Fruit fly (Drosophila melanogaster) whole organism, pupa: Measurements from ENCODE around the gene dec.

Source experiments
- CG10348 ChIP-seq: fragments of 200-800 bp; sonication (Bioruptor generic); IDR thresholded peaks from 2 replicates; pipeline ENCODE4 v1.3.6; 2022; ENCODE audit warnings: missing biosample characterization, missing genetic modification characterization
- CG12605 ChIP-seq: fragments of 200-800 bp; sonication (Bioruptor generic); IDR thresholded peaks from 2 replicates; pipeline ENCODE4 v1.3.6; 2022; ENCODE audit warnings: missing biosample characterization, missing genetic modification characterization
- CG13204 ChIP-seq: fragments of 200-800 bp; sonication (Bioruptor generic); optimal IDR thresholded peaks from 2 replicates; lab custom pipeline; 2018; ENCODE audit warnings: missing biosample characterization, mild to moderate bottlenecking, missing genetic modification characterization, moderate library complexity
- CG14655 ChIP-seq: fragments of 200-800 bp; sonication (Bioruptor generic); optimal IDR thresholded peaks from 3 replicates; lab custom pipeline; 2017; ENCODE audit warnings: mild to moderate bottlenecking, missing biosample characterization, missing genetic modification reagents, missing genetic modification characterization
- CG15710 ChIP-seq: fragments of 200-800 bp; sonication (Bioruptor generic); optimal IDR thresholded peaks from 2 replicates; lab custom pipeline; 2018; ENCODE audit warnings: missing biosample characterization, mild to moderate bottlenecking, missing genetic modification characterization, moderate library complexity
- CG17806 ChIP-seq: fragments of 200-800 bp; sonication (Bioruptor generic); optimal IDR thresholded peaks from 2 replicates; lab custom pipeline; 2018; ENCODE audit warnings: missing biosample characterization, mild to moderate bottlenecking, missing genetic modification characterization, moderate library complexity
- CG32121 ChIP-seq: fragments of 200-800 bp; sonication (Bioruptor generic); IDR thresholded peaks from 2 replicates; pipeline ENCODE4 v1.3.6; 2022; ENCODE audit warnings: missing biosample characterization, missing genetic modification characterization
- CG34367 ChIP-seq: fragments of 200-800 bp; sonication (Bioruptor generic); optimal IDR thresholded peaks from 2 replicates; lab custom pipeline; 2018; ENCODE audit warnings: missing biosample characterization, mild to moderate bottlenecking, missing genetic modification characterization
- CG4496 ChIP-seq: fragments of 200-800 bp; sonication (Bioruptor generic); IDR thresholded peaks from 3 replicates; pipeline ENCODE4 v1.3.6; 2022; ENCODE audit warnings: missing biosample characterization, missing genetic modification characterization
- CG8159 ChIP-seq: fragments of 200-800 bp; sonication (Bioruptor generic); optimal IDR thresholded peaks from 3 replicates; lab custom pipeline; 2018; ENCODE audit warnings: missing biosample characterization, mild to moderate bottlenecking, missing genetic modification characterization, moderate library complexity
- CG8301 ChIP-seq: fragments of 200-800 bp; sonication (Bioruptor generic); optimal IDR thresholded peaks from 2 replicates; lab custom pipeline; 2018; ENCODE audit warnings: missing biosample characterization, mild to moderate bottlenecking, missing genetic modification characterization
- CG9948 ChIP-seq: fragments of 200-800 bp; sonication (Bioruptor generic); optimal IDR thresholded peaks from 2 replicates; lab custom pipeline; 2018; ENCODE audit warnings: missing biosample characterization, mild to moderate bottlenecking, missing genetic modification characterization, moderate library complexity
- D1 ChIP-seq: fragments of 200-800 bp; sonication (Bioruptor generic); optimal IDR thresholded peaks from 2 replicates; lab custom pipeline; 2018; ENCODE audit warnings: missing biosample characterization, mild to moderate bottlenecking, missing genetic modification characterization, moderate library complexity
- EcR ChIP-seq: fragments of 200-800 bp; sonication (Bioruptor generic); optimal IDR thresholded peaks from 3 replicates; lab custom pipeline; 2019; ENCODE audit warnings: missing biosample characterization, missing genetic modification characterization, mild to moderate bottlenecking, moderate library complexity, missing genetic modification reagents
- Ets98B ChIP-seq: fragments of 200-800 bp; sonication (Bioruptor generic); IDR thresholded peaks from 2 replicates; pipeline ENCODE4 v1.3.6; 2022; ENCODE audit warnings: missing biosample characterization, missing genetic modification characterization
- Pif1A ChIP-seq: fragments of 200-800 bp; sonication (Bioruptor generic); optimal IDR thresholded peaks from 3 replicates; lab custom pipeline; 2016; ENCODE audit warnings: missing biosample characterization, missing genetic modification characterization
- Pif1B ChIP-seq: fragments of 200-800 bp; sonication (Bioruptor generic); optimal IDR thresholded peaks from 3 replicates; lab custom pipeline; 2016; ENCODE audit warnings: missing biosample characterization, missing genetic modification characterization
- Snoo ChIP-seq: fragments of 200-800 bp; sonication (Bioruptor generic); optimal IDR thresholded peaks from 3 replicates; lab custom pipeline; 2017; ENCODE audit warnings: missing biosample characterization, mild to moderate bottlenecking, missing genetic modification characterization, inconsistent platforms
- fd96Ca ChIP-seq: fragments of 200-800 bp; sonication (Bioruptor generic); IDR thresholded peaks from 3 replicates; pipeline ENCODE4 v1.3.6; 2022; ENCODE audit warnings: missing biosample characterization, missing genetic modification characterization
- gl ChIP-seq: fragments of 200-800 bp; sonication (Bioruptor generic); optimal IDR thresholded peaks from 2 replicates; lab custom pipeline; 2018; ENCODE audit warnings: missing biosample characterization, mild to moderate bottlenecking, missing genetic modification characterization
- rn ChIP-seq: fragments of 200-800 bp; sonication (Bioruptor generic); IDR thresholded peaks from 2 replicates; pipeline ENCODE4 v1.3.6; 2022; ENCODE audit warnings: missing biosample characterization, missing genetic modification characterization

The dec gene

dm6 chrX:7901153-7902038, 28.4 kb upstream of the dec start, which contains the start of the genes RpS6 and bys:
TSS of gene RpS6 (minus strand) at chrX:7901331.
TSS of gene bys (plus strand) at chrX:7901880.
- TF ChIP-seq CG14655, result no peak
- TF ChIP-seq EcR (GFP tag; lab: Kevin White, UChicago), result no peak
- peak; percentile 58; the same call in 1 of the 3 replicates for TF ChIP-seq fd96Ca (GFP tag; lab: Robert Waterston, UW)
- peak; percentile 61 for TF ChIP-seq Pif1A (GFP tag; lab: Kevin White, UChicago)
- no peak for TF ChIP-seq Pif1B (GFP tag; lab: Kevin White, UChicago)
- no peak for TF ChIP-seq CG8301 (tag; lab: Kevin White, UChicago)
- TF ChIP-seq CG8159 (tag; lab: Kevin White, UChicago), result peak; percentile 16
- TF ChIP-seq Snoo (tag; lab: Kevin White, UChicago), result peak; percentile 60
- TF ChIP-seq CG10348 (GFP tag; lab: Robert Waterston, UW), result no peak
- TF ChIP-seq CG15710 (tag; lab: Kevin White, UChicago), result peak; percentile 16
- TF ChIP-seq CG13204, result no peak
- peak; percentile 24 for TF ChIP-seq CG34367 (tag; lab: Kevin White, UChicago)
- TF ChIP-seq rn (GFP tag; lab: Robert Waterston, UW), result no peak
- TF ChIP-seq Ets98B, result peak; percentile 38
- TF ChIP-seq CG4496 (GFP tag; lab: Robert Waterston, UW), result peak; percentile 66
- TF ChIP-seq gl (tag; lab: Kevin White, UChicago), result no peak
- TF ChIP-seq CG9948 (tag; lab: Kevin White, UChicago), result peak; percentile 28
- no peak for TF ChIP-seq D1 (tag; lab: Kevin White, UChicago)
- no peak for TF ChIP-seq CG32121 (GFP tag; lab: Robert Waterston, UW)
- peak; percentile 44; the same call in 1 of the 2 replicates for TF ChIP-seq CG12605 (GFP tag; lab: Robert Waterston, UW)
- TF ChIP-seq, all 21 proteins: peak for 10

- no peak for TF ChIP-seq fd96Ca (GFP tag; lab: Robert Waterston, UW)
- no peak for TF ChIP-seq Pif1B (GFP tag; lab: Kevin White, UChicago)
- no peak for TF ChIP-seq CG12605 (GFP tag; lab: Robert Waterston, UW)
- no peak for TF ChIP-seq gl (tag; lab: Kevin White, UChicago)
- no peak for TF ChIP-seq EcR (GFP tag; lab: Kevin White, UChicago)
- TF ChIP-seq CG34367 (tag; lab: Kevin White, UChicago), result no peak
- no peak for TF ChIP-seq D1 (tag; lab: Kevin White, UChicago)
- TF ChIP-seq, all 21 proteins: peak for 0
Observed at dm6 chrX:7900659-7901058, 27.6 kb upstream of the dec start.

dm6 chrX:7893411-7894122, 20.5 kb upstream of the dec start, which contains the start of the genes CG45089, ND-MNLL and p115:
TSS of gene CG45089 (minus strand) at chrX:7893798.
TSS of gene ND-MNLL (minus strand) at chrX:7893798.
TSS of gene p115 (plus strand) at chrX:7894031.
- TF ChIP-seq D1 (tag; lab: Kevin White, UChicago) (no peak), CG8301 (tag; lab: Kevin White, UChicago) (no peak), rn (GFP tag; lab: Robert Waterston, UW) (no peak), CG9948 (tag; lab: Kevin White, UChicago) (peak; percentile 20), CG14655 (no peak), CG13204 (no peak), gl (tag; lab: Kevin White, UChicago) (no peak), CG10348 (GFP tag; lab: Robert Waterston, UW) (no peak), CG34367 (tag; lab: Kevin White, UChicago) (no peak), Snoo (tag; lab: Kevin White, UChicago) (peak; percentile 10), Pif1B (GFP tag; lab: Kevin White, UChicago) (peak; percentile 32), EcR (GFP tag; lab: Kevin White, UChicago) (no peak), Ets98B (peak; percentile 17; the same call in 1 of the 2 replicates), Pif1A (GFP tag; lab: Kevin White, UChicago) (peak; percentile 46), fd96Ca (GFP tag; lab: Robert Waterston, UW) (no peak; the same call in 2 of the 3 replicates), CG4496 (GFP tag; lab: Robert Waterston, UW) (0 out of 3 replicates have a peak, but pooled peaks have one; percentile 26), CG17806 (tag; lab: Kevin White, UChicago) (peak; percentile 21), CG32121 (GFP tag; lab: Robert Waterston, UW) (peak; percentile 48; the same call in 1 of the 2 replicates), CG8159 (tag; lab: Kevin White, UChicago) (peak; percentile 40), CG15710 (tag; lab: Kevin White, UChicago) (peak; percentile 38), CG12605 (GFP tag; lab: Robert Waterston, UW) (no peak)

- TF ChIP-seq Pif1B (GFP tag; lab: Kevin White, UChicago) (no peak), Pif1A (GFP tag; lab: Kevin White, UChicago) (peak; percentile 63), CG14655 (peak; percentile 77), CG13204 (no peak), EcR (GFP tag; lab: Kevin White, UChicago) (no peak), CG10348 (GFP tag; lab: Robert Waterston, UW) (no peak), D1 (tag; lab: Kevin White, UChicago) (no peak), CG9948 (tag; lab: Kevin White, UChicago) (peak; percentile 56), rn (GFP tag; lab: Robert Waterston, UW) (no peak), fd96Ca (GFP tag; lab: Robert Waterston, UW) (no peak), CG8159 (tag; lab: Kevin White, UChicago) (peak; percentile 58), CG4496 (GFP tag; lab: Robert Waterston, UW) (peak; percentile 58; the same call in 2 of the 3 replicates), CG34367 (tag; lab: Kevin White, UChicago) (peak; percentile 33), CG32121 (GFP tag; lab: Robert Waterston, UW) (no peak), CG17806 (tag; lab: Kevin White, UChicago) (peak; percentile 47), gl (tag; lab: Kevin White, UChicago) (no peak), CG12605 (GFP tag; lab: Robert Waterston, UW) (no peak), Ets98B (0 out of 2 replicates have a peak, but pooled peaks have one; percentile 7), CG15710 (tag; lab: Kevin White, UChicago) (peak; percentile 65), Snoo (tag; lab: Kevin White, UChicago) (peak; percentile 44), CG8301 (tag; lab: Kevin White, UChicago) (peak; percentile 54)
Observed at dm6 chrX:7892539-7892899, 19.5 kb upstream of the dec start.
